Worm (Caenorhabditis elegans) whole organism, mixed stage, embryonic: ENCODE results near the gene ugt-62.

Experiments used
- M03D4.4 ChIP-seq: sonication (generic microtip); optimal IDR thresholded peaks from 2 replicates; lab custom pipeline; 2017; ENCODE audit warnings: mild to moderate bottlenecking, missing genetic modification characterization, missing compliant biosample characterization
- bed-3 ChIP-seq: fragments of 200-800 bp; sonication (Bioruptor generic); optimal IDR thresholded peaks from 3 replicates; lab custom pipeline; 2018; ENCODE audit warnings: mild to moderate bottlenecking, missing genetic modification characterization, moderate library complexity, missing compliant biosample characterization
- blmp-1 ChIP-seq: fragments of 150-350 bp; optimal IDR thresholded peaks from 2 replicates; lab custom pipeline; 2014; ENCODE audit warnings: missing biosample characterization, missing genetic modification characterization
- ces-1 ChIP-seq: fragments of 150-350 bp; optimal IDR thresholded peaks from 2 replicates; lab custom pipeline; 2014; ENCODE audit warnings: missing biosample characterization, missing genetic modification reagents, missing genetic modification characterization
- elt-1 ChIP-seq: sonication (generic microtip); optimal IDR thresholded peaks from 2 replicates; lab custom pipeline; 2017; ENCODE audit warnings: missing genetic modification characterization, mild to moderate bottlenecking, missing compliant biosample characterization, antibody characterized with exemption, moderate library complexity, borderline replicate concordance; ENCODE audit not compliant: insufficient read depth
- elt-3 ChIP-seq: fragments of 150-350 bp; optimal IDR thresholded peaks from 2 replicates; lab custom pipeline; 2014; ENCODE audit warnings: missing biosample characterization, missing genetic modification characterization
- lin-32 ChIP-seq: fragments of 200-800 bp; sonication (Bioruptor generic); optimal IDR thresholded peaks from 2 replicates; lab custom pipeline; 2018; ENCODE audit warnings: mild to moderate bottlenecking, missing genetic modification characterization, missing compliant biosample characterization
- nhr-12 ChIP-seq: fragments of 150-350 bp; optimal IDR thresholded peaks from 2 replicates; lab custom pipeline; 2014; ENCODE audit warnings: missing biosample characterization, missing genetic modification characterization
- nhr-237 ChIP-seq: fragments of 150-350 bp; optimal IDR thresholded peaks from 2 replicates; lab custom pipeline; 2014; ENCODE audit warnings: missing biosample characterization, missing genetic modification characterization
- nhr-76 ChIP-seq: sonication (generic microtip); optimal IDR thresholded peaks from 2 replicates; lab custom pipeline; 2017; ENCODE audit warnings: missing biosample characterization, missing genetic modification characterization
- pha-4 ChIP-seq: fragments of 150-350 bp; optimal IDR thresholded peaks from 2 replicates; lab custom pipeline; 2018; ENCODE audit warnings: missing biosample characterization, missing genetic modification reagents, missing genetic modification characterization
- snpc-4 ChIP-seq: fragments of 150-350 bp; optimal IDR thresholded peaks from 2 replicates; lab custom pipeline; 2014; ENCODE audit warnings: missing biosample characterization, missing genetic modification characterization
- unc-62 ChIP-seq: fragments of 150-350 bp; optimal IDR thresholded peaks from 2 replicates; lab custom pipeline; 2014; ENCODE audit warnings: missing biosample characterization, missing genetic modification reagents, missing genetic modification characterization
- ztf-11 ChIP-seq: fragments of 150-350 bp; optimal IDR thresholded peaks from 2 replicates; lab custom pipeline; 2014; ENCODE audit warnings: missing biosample characterization, missing genetic modification characterization

DNA sequence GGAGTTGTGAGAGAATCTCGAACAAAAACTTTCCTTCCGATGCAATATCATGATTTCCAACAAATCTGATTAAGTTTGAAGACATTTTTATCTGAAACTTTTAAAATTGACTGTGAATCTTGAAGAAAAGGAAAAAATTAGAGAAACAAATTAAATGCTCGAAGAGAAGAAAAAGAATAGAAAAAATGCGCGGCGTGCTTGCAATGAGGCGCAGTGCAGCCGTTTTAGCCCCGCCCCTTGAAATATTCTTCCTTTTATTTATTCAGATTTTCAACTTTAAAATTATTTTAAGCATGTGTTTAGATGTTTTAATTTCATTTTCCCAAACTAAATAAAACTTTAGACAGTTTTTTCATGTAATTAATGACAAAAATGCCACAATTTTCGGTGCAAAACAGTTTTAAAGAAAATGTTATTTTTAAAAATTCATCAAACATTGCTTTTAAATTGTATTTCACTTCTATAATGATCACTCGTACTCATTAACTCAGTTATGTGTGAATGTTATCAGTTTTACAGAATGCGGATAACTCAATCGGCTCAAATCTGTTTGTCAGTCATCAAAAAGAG, 2.0 kb upstream of the ugt-62 start, which contains the start of the genes mrps-34 and cisd-3.1:
- TF ChIP-seq elt-3, result no peak
- no peak for TF ChIP-seq ztf-11 (tag; lab: Kevin White, UChicago)
- peak; percentile 23 for TF ChIP-seq blmp-1 (tag; lab: Kevin White, UChicago)
- TF ChIP-seq unc-62 (GFP tag; lab: Kevin White, UChicago), result no peak
- TF ChIP-seq elt-1 (tag; lab: Kevin White, UChicago), result no peak
- no peak for TF ChIP-seq snpc-4 (tag; lab: Kevin White, UChicago)
- TF ChIP-seq pha-4 (tag; lab: Kevin White, UChicago), result no peak
- TF ChIP-seq nhr-237, result no peak
- TF ChIP-seq M03D4.4, result peak; percentile 57
- no peak for TF ChIP-seq nhr-12
- TF ChIP-seq bed-3 (GFP tag; lab: Kevin White, UChicago), result no peak
- TF ChIP-seq lin-32 (GFP tag; lab: Kevin White, UChicago), result no peak
- TF ChIP-seq nhr-76 (tag; lab: Kevin White, UChicago), result no peak
- TF ChIP-seq ces-1 (GFP tag; lab: Kevin White, UChicago), result no peak
